Worm (Caenorhabditis elegans) whole organism, L3 larva: Measurements from ENCODE around the gene qars-1.

Experiments used
- nhr-28 ChIP-seq: fragments of 150-350 bp; optimal IDR thresholded peaks from 2 replicates; lab custom pipeline; 2014; ENCODE audit warnings: missing biosample characterization, missing genetic modification characterization
- ztf-11 ChIP-seq: fragments of 150-350 bp; optimal IDR thresholded peaks from 2 replicates; lab custom pipeline; 2014; ENCODE audit warnings: missing biosample characterization, missing genetic modification characterization

DNA sequence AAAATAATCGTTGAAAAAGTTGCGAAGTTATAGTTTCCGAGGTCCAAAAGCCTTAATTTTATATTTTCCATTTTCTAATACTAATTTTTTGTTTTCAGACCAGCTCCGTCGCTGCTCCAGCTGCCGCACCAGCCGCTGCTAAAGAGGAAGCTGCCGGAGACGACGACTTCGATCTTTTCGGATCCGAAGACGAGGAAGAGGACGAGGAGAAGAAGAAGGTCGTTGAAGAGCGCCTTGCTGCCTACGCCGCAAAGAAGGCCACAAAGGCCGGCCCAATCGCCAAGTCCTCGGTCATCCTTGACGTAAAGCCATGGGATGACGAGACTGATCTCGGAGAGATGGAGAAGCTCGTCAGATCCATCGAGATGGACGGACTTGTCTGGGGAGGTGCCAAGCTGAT is 25.8 kb upstream of the qars-1 start:
- TF ChIP-seq nhr-28 (tag; lab: Kevin White, UChicago) (no peak), ztf-11 (tag; lab: Kevin White, UChicago) (no peak)
